Fruit fly (Drosophila melanogaster): ENCODE data around the gene Argk2.
A peak's percentile ranks its signal among the peaks of the same experiment; 100 is the strongest.

Gene Argk2

DNA sequence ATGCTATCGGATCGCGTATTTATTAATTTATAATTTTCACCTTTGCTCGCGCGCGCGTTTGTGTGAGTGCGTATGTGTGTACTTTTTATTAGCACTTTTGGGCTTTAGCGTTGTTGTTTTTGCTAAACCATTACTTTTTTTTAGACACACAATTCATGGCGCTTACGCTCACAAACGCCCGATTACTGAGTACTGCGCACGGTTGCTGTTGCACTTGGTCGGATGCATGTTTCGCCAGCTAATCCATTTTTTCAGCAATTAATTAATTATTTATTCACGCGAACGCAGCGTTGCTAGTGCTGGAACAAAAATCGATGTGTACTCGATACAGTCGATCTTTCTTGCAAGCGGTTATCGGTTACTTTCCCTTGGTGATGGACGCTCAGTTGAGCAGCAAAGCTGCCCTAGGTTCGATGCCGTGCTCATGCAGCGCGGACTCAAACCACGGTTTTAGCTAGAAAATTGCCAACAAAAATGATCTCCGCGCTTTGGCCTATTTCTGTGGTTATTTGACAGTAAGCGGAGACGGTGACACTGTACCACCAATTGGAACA lies 49.5 kb upstream of the Argk2 start, which contains the start of the genes smg and CG5087 (continued):
- peak; percentile 55 for TF ChIP-seq CG3163 (GFP tag; optimal IDR thresholded peaks at IDR 0.05)
- TF ChIP-seq CG10565 (GFP tag; optimal IDR thresholded peaks at IDR 0.05) = no peak
- 0 out of 2 replicates have a peak, but pooled peaks have one; percentile 18 for TF ChIP-seq CG16779 (GFP tag; IDR thresholded peaks at IDR 0.05)

DNA sequence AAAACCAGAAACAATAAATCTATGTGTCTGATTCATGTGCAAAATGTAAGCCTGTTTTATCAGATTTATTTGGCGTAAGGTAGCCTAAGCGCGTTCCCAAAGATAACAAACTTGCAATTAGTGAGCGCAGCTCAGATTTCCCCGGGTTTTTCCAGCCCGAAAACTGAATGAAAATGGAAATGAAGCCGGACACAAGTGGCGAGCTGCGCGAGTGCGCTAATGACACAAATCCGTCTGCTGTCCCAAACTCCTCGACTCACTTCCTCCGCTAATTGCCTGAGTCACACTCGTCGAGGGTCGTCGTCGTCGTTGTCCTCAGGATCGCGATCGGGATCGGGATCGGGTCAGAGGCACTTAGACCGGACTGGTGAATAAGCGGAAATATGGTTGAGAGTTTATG lies 44.7 kb upstream of the Argk2 start:
- TF ChIP-seq Ets65A (GFP tag) (peak; percentile 61), CG15479 (GFP tag; optimal IDR thresholded peaks at IDR 0.05) (peak; percentile 78), CG13894 (tag; optimal IDR thresholded peaks at IDR 0.05) (no peak), CG5180 (GFP tag; optimal IDR thresholded peaks at IDR 0.05) (no peak), CG12659 (GFP tag; optimal IDR thresholded peaks at IDR 0.05) (no peak), lov (optimal IDR thresholded peaks at IDR 0.05) (no peak), lov (GFP tag; IDR thresholded peaks at IDR 0.05) (peak; percentile 60; the same call in 1 of the 3 replicates), zen (tag; optimal IDR thresholded peaks at IDR 0.05) (peak; percentile 98), tll (GFP tag; optimal IDR thresholded peaks at IDR 0.05) (peak in 1 of 2 experiments; percentile 86), NC2α (GFP tag; optimal IDR thresholded peaks at IDR 0.05) (no peak)

- no peak for TF ChIP-seq CG10147 (GFP tag; optimal IDR thresholded peaks at IDR 0.05)
- TF ChIP-seq CG13624 (GFP tag; optimal IDR thresholded peaks at IDR 0.05) = no peak
- no peak for TF ChIP-seq CG12299 (tag; optimal IDR thresholded peaks at IDR 0.05)
- TF ChIP-seq kah (GFP tag; optimal IDR thresholded peaks at IDR 0.05) = no peak
- no peak for TF ChIP-seq CG17829 (tag; optimal IDR thresholded peaks at IDR 0.05)
- peak; percentile 3 for TF ChIP-seq twi (tag; optimal IDR thresholded peaks at IDR 0.05)
- TF ChIP-seq CG7987 (GFP tag; optimal IDR thresholded peaks at IDR 0.05) = no peak
- no peak for TF ChIP-seq jumu (GFP tag; optimal IDR thresholded peaks at IDR 0.05)
- peak; percentile 84 for TF ChIP-seq CG15073 (GFP tag; optimal IDR thresholded peaks at IDR 0.05)
- TF ChIP-seq tll (GFP tag; optimal IDR thresholded peaks at IDR 0.05) = peak in 1 of 2 experiments; percentile 61
- no peak for TF ChIP-seq sr (GFP tag; IDR thresholded peaks at IDR 0.05)
- no peak for TF ChIP-seq CG17612 (GFP tag; IDR thresholded peaks at IDR 0.05)
- no peak for TF ChIP-seq CG43689 (GFP tag; IDR thresholded peaks at IDR 0.05)
- TF ChIP-seq luna (GFP tag; optimal IDR thresholded peaks at IDR 0.05) = no peak
- TF ChIP-seq CrebB (tag; optimal IDR thresholded peaks at IDR 0.05) = no peak
- TF ChIP-seq unpg (GFP tag; optimal IDR thresholded peaks at IDR 0.05) = no peak
- TF ChIP-seq CG4617 (GFP tag; optimal IDR thresholded peaks at IDR 0.05; ENCODE audit: borderline replicate concordance) = no peak
- TF ChIP-seq cad (GFP tag; optimal IDR thresholded peaks at IDR 0.05) = peak; percentile 94
- TF ChIP-seq CG10979 (tag; optimal IDR thresholded peaks at IDR 0.05) = no peak
- TF ChIP-seq kay (GFP tag; optimal IDR thresholded peaks at IDR 0.05) = no peak
- TF ChIP-seq C15 (GFP tag; IDR thresholded peaks at IDR 0.05) = no peak
- TF ChIP-seq Bteb2 (GFP tag; optimal IDR thresholded peaks at IDR 0.05) = no peak
- TF ChIP-seq CG16779 (GFP tag; IDR thresholded peaks at IDR 0.05) = 0 out of 2 replicates have a peak, but pooled peaks have one; percentile 3
- TF ChIP-seq tin (GFP tag; optimal IDR thresholded peaks at IDR 0.05) = no peak
- no peak for TF ChIP-seq D19A (tag; optimal IDR thresholded peaks at IDR 0.05)
- TF ChIP-seq org-1 (GFP tag; optimal IDR thresholded peaks at IDR 0.05) = no peak
- TF ChIP-seq sima (GFP tag; optimal IDR thresholded peaks at IDR 0.05) = no peak
- TF ChIP-seq MESR4 (GFP tag; optimal IDR thresholded peaks at IDR 0.05) = no peak
- no peak for TF ChIP-seq CG17359 (tag; optimal IDR thresholded peaks at IDR 0.05)
- no peak for TF ChIP-seq CG33213 (GFP tag; optimal IDR thresholded peaks at IDR 0.05)
- no peak for TF ChIP-seq CG15601 (tag; optimal IDR thresholded peaks at IDR 0.05)
- no peak for TF ChIP-seq CG13775 (GFP tag; optimal IDR thresholded peaks at IDR 0.05)
- TF ChIP-seq zen (tag; optimal IDR thresholded peaks at IDR 0.05) = peak; percentile 90
- TF ChIP-seq CG4820 (GFP tag; optimal IDR thresholded peaks at IDR 0.05) = no peak
- TF ChIP-seq CG16813 (GFP tag; IDR thresholded peaks at IDR 0.05; ENCODE audit: partially characterized antibody) = no peak
- no peak for TF ChIP-seq ro (GFP tag; IDR thresholded peaks at IDR 0.05)
- TF ChIP-seq ash1 (GFP tag; optimal IDR thresholded peaks at IDR 0.05) = no peak
- no peak for TF ChIP-seq hth (optimal IDR thresholded peaks at IDR 0.05)
Observed at dm6 chr3L:9003369-9003768, 43.9 kb upstream of the Argk2 start.
